Worm (Caenorhabditis elegans): ENCODE measurements around the gene mtss-1.

Gene mtss-1

DNA sequence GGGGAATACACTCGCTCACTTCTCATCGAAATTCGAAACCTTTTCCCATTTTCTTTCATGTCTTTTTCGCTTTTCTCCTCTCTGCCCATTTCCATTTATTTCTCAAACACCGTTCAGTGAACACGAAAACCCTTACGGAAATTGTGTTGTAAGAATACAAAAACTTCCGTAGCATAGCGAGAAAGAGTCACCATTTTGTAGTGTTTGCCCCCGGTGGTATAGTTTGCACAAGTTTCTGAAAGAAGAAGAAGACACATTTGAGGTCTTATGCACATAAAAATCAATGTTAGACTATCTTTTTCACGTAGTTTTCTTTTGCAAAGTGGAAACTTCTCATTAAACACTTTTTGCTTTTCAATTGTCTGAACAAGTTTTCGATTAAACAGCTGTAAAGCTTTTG lies 49.0 kb upstream of the mtss-1 start:
- TF ChIP-seq hmg-11 (tag; optimal IDR thresholded peaks at IDR 0.05) (no peak), ceh-82 (tag; optimal IDR thresholded peaks at IDR 0.05) (no peak), sea-2 (GFP tag; optimal IDR thresholded peaks at IDR 0.05) (no peak), ZK546.5 (tag; optimal IDR thresholded peaks at IDR 0.05) (no peak), nhr-11 (tag; optimal IDR thresholded peaks at IDR 0.05) (no peak), fos-1 (tag; optimal IDR thresholded peaks at IDR 0.05) (no peak), skn-1 (tag; optimal IDR thresholded peaks at IDR 0.05) (no peak), lin-15B (tag; optimal IDR thresholded peaks at IDR 0.05) (no peak), tbx-2 (tag; optimal IDR thresholded peaks at IDR 0.05) (no peak)

DNA sequence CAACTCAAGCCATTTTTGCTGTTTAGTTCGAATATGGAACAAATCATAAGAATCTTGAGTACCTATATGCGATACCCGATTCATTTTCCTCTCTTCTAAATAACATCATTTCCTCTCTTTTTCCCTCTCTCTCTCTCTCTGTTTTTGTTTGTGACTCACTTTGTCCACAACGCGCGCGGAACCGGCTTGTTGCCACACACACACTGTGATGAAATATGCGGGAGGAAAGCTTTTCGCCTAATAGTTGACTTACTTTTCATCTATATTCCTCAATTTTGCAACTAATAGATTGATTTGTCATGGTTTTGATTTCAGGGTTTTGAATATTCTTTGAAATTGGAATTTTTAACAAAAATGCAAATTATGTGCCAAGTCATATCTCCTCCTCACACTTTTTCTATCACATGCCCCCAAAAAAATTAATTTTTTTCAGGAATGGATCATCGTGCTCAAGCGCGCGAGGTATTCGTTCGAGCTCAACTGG lies 48.3 kb upstream of the mtss-1 start, which contains the start of gene hipr-1:
TSS of gene hipr-1 (plus strand) at position 434 of the 484 bp plus-strand sequence.
- TF ChIP-seq pha-4 (tag; optimal IDR thresholded peaks at IDR 0.05) (peak; percentile 65), lin-15B (tag; optimal IDR thresholded peaks at IDR 0.05) (no peak)

DNA sequence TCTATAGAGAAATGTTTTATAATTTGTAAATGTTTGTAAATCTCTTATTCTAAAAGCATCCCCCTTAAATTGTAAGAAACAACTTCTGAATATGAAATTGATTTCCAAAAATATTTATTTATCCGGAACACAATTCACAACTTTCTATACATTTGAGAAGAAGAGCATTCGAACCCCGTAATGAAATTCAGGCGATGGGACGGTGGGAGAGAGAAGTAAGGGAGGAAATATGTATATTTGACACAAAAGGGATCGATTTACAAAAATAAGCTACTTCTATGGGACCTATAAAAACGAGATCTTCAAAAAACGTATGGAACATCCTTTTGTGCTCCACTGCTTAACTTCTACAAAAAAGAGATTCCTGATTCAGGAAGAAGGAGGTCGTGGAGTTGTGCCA lies 42.9 kb upstream of the mtss-1 start:
- no peak for TF ChIP-seq nhr-25 (tag; optimal IDR thresholded peaks at IDR 0.05)
- no peak for TF ChIP-seq nhr-76 (tag; optimal IDR thresholded peaks at IDR 0.05)
- TF ChIP-seq lin-39 (tag; optimal IDR thresholded peaks at IDR 0.05): no peak
- TF ChIP-seq unc-62 (GFP tag; optimal IDR thresholded peaks at IDR 0.05): no peak
- no peak for TF ChIP-seq ama-1 (optimal IDR thresholded peaks at IDR 0.05)
- TF ChIP-seq nhr-67 (tag; optimal IDR thresholded peaks at IDR 0.05): no peak
- no peak for TF ChIP-seq mml-1 (tag; optimal IDR thresholded peaks at IDR 0.05)
- no peak for TF ChIP-seq snpc-4 (tag; optimal IDR thresholded peaks at IDR 0.05)
- TF ChIP-seq aly-2 (tag; optimal IDR thresholded peaks at IDR 0.05): no peak
- TF ChIP-seq lin-15B (tag; optimal IDR thresholded peaks at IDR 0.05): no peak
- TF ChIP-seq nhr-43 (tag; optimal IDR thresholded peaks at IDR 0.05; ENCODE audit: poor library complexity, severe bottlenecking): no peak
- TF ChIP-seq elt-2 (tag; optimal IDR thresholded peaks at IDR 0.05): no peak
- TF ChIP-seq skn-1 (tag; optimal IDR thresholded peaks at IDR 0.05): no peak
- no peak for TF ChIP-seq ceh-82 (tag; optimal IDR thresholded peaks at IDR 0.05)
- TF ChIP-seq sea-2 (GFP tag; optimal IDR thresholded peaks at IDR 0.05): no peak
- TF ChIP-seq nhr-237 (tag; optimal IDR thresholded peaks at IDR 0.05): no peak
- no peak for TF ChIP-seq nhr-77 (tag; optimal IDR thresholded peaks at IDR 0.05)
- TF ChIP-seq fos-1 (tag; optimal IDR thresholded peaks at IDR 0.05): no peak
- TF ChIP-seq hmg-11 (tag; optimal IDR thresholded peaks at IDR 0.05): no peak

DNA sequence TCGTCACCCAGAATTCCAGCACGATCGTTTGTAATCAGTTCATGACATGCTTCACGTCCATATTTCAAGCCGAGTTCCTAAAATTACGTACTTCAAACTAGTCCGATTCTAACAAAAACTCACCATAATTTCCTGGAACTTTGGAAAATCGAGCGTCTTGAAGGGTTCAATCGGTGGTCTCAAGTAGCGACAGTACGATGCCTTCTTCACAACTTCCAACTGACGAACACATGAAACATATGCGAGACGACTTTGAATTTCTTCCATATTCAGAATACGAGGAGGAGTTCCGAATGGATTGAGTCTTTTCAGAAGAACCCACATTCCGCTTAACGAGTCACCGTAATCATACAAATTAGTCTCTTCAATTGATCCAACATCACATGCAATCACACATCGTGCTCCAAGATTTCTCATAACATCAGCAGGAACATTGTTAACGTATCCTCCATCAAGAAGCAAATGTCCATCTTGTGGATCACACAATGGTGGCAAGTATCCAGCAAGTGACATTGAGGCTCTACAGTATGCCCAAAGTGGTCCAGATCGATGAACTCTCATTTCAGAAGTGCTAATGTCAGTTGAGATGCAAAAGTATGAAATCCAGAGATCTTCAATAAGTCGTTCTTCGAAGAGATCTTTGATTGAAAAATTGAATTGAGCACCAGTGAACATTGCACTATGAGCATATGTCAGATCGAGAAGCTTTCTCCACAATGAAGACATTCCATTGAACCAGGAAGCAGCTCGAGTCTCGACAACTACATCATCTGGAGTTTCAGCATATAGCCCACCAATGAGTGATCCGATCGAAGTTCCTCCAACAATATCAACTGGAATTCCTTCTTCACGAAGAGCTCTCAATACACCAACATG lies 41.9 kb upstream of the mtss-1 start:
- TF ChIP-seq lin-15B (tag; optimal IDR thresholded peaks at IDR 0.05) (no peak), daf-12 (tag; optimal IDR thresholded peaks at IDR 0.05) (no peak)

DNA sequence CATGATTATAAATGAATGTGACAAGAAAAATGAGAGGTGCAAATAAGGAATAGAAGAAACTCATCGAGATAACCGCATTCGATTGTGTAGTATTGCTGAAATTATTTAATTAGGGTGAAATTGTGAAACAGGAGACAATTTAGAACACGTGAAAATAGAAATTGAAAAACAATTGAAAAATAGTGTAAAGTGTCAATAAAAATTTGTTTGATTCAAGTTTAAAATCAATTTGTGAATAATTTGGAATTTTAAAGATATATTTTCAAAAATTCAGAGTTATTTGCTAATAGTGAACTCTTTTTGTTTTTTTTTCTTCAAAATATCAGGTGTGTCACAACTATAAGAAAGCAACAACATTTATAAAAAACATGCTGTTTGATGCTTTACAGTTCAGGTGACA lies 36.8 kb upstream of the mtss-1 start, which contains the start of gene ZK370.4:
TSS of gene ZK370.4 (minus strand) at position 101 of the 400 bp plus-strand sequence.
- TF ChIP-seq nhr-76 (tag; optimal IDR thresholded peaks at IDR 0.05): no peak
- no peak for TF ChIP-seq sea-2 (GFP tag; optimal IDR thresholded peaks at IDR 0.05)
- no peak for TF ChIP-seq ZK546.5 (tag; optimal IDR thresholded peaks at IDR 0.05)
- no peak for TF ChIP-seq R02D3.7 (tag; optimal IDR thresholded peaks at IDR 0.05)
- no peak for TF ChIP-seq ceh-82 (tag; optimal IDR thresholded peaks at IDR 0.05)
- no peak for TF ChIP-seq nhr-28 (tag; optimal IDR thresholded peaks at IDR 0.05)
- no peak for TF ChIP-seq nhr-67 (tag; optimal IDR thresholded peaks at IDR 0.05)
- TF ChIP-seq nhr-23 (tag; optimal IDR thresholded peaks at IDR 0.05): no peak
- TF ChIP-seq pha-4 (tag; optimal IDR thresholded peaks at IDR 0.05): no peak
- no peak for TF ChIP-seq aly-2 (tag; optimal IDR thresholded peaks at IDR 0.05)
- no peak for TF ChIP-seq egl-27 (tag; optimal IDR thresholded peaks at IDR 0.05)
- TF ChIP-seq mdl-1 (tag; optimal IDR thresholded peaks at IDR 0.05): no peak
- TF ChIP-seq elt-3 (tag; optimal IDR thresholded peaks at IDR 0.05): no peak
- no peak for TF ChIP-seq egl-5 (tag; optimal IDR thresholded peaks at IDR 0.05)
- no peak for TF ChIP-seq nhr-43 (tag; optimal IDR thresholded peaks at IDR 0.05; ENCODE audit: poor library complexity, severe bottlenecking)
- TF ChIP-seq fkh-10 (GFP tag; optimal IDR thresholded peaks at IDR 0.05): no peak
